Worm (Caenorhabditis elegans): ENCODE data around the gene tbx-36.
A peak's percentile ranks its signal among the peaks of the same experiment; 100 is the strongest.

DNA sequence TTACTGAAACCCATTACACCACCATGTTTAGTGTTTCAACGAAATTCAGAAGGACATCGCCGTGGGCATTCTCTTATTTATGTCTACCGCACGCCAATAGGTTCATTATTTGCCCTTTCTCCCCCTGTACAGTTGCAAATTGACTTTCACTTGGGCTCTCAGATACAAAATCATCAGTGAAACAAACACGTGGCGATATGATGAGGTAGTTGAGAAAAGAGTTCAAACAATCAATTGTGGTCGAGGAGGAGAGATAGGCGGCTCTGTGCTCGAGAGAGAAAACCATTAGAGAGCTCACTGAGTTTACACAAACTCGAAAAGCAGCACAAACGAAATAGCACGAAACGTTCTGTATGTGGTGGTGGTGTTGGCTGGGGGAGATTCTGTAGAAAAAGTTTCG, 6.7 kb downstream of the tbx-36 start:
- no peak for TF ChIP-seq snpc-1.2 (GFP tag; IDR thresholded peaks at IDR 0.05)
- TF ChIP-seq dmd-6 (GFP tag; IDR thresholded peaks at IDR 0.05): peak; percentile 19; the same call in 1 of the 2 replicates
- no peak for TF ChIP-seq arid-1 (GFP tag; conservative IDR thresholded peaks at IDR 0.05)
- no peak for TF ChIP-seq dve-1 (tag; optimal IDR thresholded peaks at IDR 0.05; ENCODE audit: insufficient read depth)
- peak; percentile 32 for TF ChIP-seq hlh-30 (tag; optimal IDR thresholded peaks at IDR 0.05; ENCODE audit: insufficient read depth)
- no peak for TF ChIP-seq dmd-8 (GFP tag; IDR thresholded peaks at IDR 0.05)
- peak in 1 of 2 experiments; percentile 22 for TF ChIP-seq unc-62 (GFP tag; optimal IDR thresholded peaks at IDR 0.05 in 1 of 2)
- TF ChIP-seq unc-62 (tag; optimal IDR thresholded peaks at IDR 0.05): no peak
- TF ChIP-seq tra-1 (GFP tag; IDR thresholded peaks at IDR 0.05): no peak
- no peak for TF ChIP-seq daf-19 (GFP tag; conservative IDR thresholded peaks at IDR 0.05)

All from whole organism, L4 larva.